Worm (Caenorhabditis elegans) whole organism, young adult: Measurements from ENCODE around the gene Y14H12A.2.

Source experiments
- F57A8.1 ChIP-seq: fragments of 200-800 bp; sonication (Bioruptor generic); optimal IDR thresholded peaks from 2 replicates; lab custom pipeline; 2018; ENCODE audit warnings: mild to moderate bottlenecking, missing genetic modification characterization, moderate library complexity, missing compliant biosample characterization
- Y67H2A.10 ChIP-seq: fragments of 200-800 bp; sonication (Bioruptor generic); conservative IDR thresholded peaks from 2 replicates; pipeline ENCODE4 v1.3.6; 2022; ENCODE audit warnings: missing genetic modification reagents, missing genetic modification characterization, missing compliant biosample characterization
- ama-1 ChIP-seq, 3 experiments: fragments of 150-350 bp in 1 of 3; sonication (generic microtip) in 2 of 3; optimal IDR thresholded peaks; 2 replicates each; lab custom pipeline; 2014 to 2018; ENCODE audit warnings: missing biosample characterization in 2 of 3, missing genetic modification characterization in 2 of 3, missing genetic modification reagents in 2 of 3
- let-607 ChIP-seq, 2 experiments: fragments of 200-800 bp in 1 of 2; sonication (Bioruptor generic) in 1 of 2; sonication (generic microtip) in 1 of 2; optimal IDR thresholded peaks; 2 replicates each; lab custom pipeline; 2016 to 2018; ENCODE audit warnings: mild to moderate bottlenecking in 2 of 2, missing compliant biosample characterization in 2 of 2, missing genetic modification characterization in 2 of 2, moderate library complexity in 2 of 2, missing genotype in 1 of 2
- unc-62 ChIP-seq: fragments of 150-350 bp; optimal IDR thresholded peaks from 2 replicates; lab custom pipeline; 2014; ENCODE audit warnings: missing biosample characterization, missing genetic modification reagents, missing genetic modification characterization

DNA sequence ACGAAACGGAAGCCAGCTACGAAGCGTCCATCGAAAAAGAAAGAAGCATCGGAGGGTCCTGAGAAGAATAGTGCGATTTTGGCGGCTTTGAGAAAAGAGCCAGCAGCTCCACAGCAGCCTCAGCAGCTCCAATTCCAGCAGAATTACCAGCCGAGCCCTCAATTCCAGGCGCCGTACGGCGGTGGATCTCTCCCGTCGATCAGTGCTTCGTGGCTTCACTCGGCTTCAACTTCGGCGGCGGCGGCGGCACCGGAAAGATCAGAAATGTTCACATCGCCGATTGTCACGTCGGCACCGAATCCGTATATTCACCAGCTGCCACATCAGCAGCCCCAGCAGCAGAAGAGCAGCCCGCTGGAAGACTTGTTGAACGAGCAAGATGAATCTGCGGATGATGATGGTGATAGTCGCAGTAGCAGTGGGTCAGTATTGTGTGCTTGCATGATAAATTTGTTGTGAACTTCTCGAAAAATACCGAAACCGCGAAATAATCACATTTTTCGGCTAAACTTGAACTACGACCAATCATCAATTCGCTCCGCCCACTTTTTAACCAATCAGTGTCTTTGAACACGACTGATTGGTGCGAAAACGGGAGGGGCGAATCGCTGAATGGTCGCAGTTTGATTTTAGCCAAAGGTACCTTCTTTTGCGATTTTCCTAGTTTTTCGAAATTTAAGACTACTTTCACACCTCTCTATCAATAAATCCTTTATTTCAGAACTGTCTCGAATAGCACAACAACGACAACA is 23.6 kb downstream of the Y14H12A.2 start:
- TF ChIP-seq Y67H2A.10 (GFP tag; lab: Robert Waterston, UW), result no peak
- no peak for TF ChIP-seq unc-62 (GFP tag; lab: Kevin White, UChicago)
- TF ChIP-seq F57A8.1 (GFP tag; lab: Kevin White, UChicago), result no peak
- TF ChIP-seq let-607 (tag; optimal IDR thresholded peaks at IDR 0.05; lab: Kevin White, UChicago), result no peak
- no peak for TF ChIP-seq ama-1 (optimal IDR thresholded peaks at IDR 0.05; lab: Kevin White, UChicago)
- TF ChIP-seq ama-1 (GFP tag; optimal IDR thresholded peaks at IDR 0.05; lab: Kevin White, UChicago), result no peak
